Fruit fly (Drosophila melanogaster): ENCODE results near the gene out.
A peak's percentile ranks its signal among the peaks of the same experiment; 100 is the strongest.

out gene

DNA sequence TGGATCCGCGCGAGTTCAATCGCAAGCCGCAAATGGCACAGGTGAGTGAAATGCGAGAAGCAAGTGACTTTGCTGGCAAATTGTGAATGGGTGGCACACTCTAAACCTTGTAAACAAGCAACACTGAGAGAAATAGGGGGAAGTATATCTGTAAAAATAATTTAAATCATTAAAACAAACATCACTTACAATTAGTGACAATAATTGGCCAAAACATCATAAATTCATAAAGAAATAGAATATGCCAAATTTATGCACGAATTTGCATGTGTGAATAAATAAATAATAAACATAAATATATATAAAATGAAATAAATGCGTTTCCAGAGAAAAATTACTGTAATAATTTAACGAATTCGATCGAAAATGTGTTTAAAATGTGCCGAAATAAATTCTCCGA lies 59.4 kb downstream of the out start:
- TF ChIP-seq Eip78C (GFP tag) (peak; percentile 68), CG15336 (GFP tag; IDR thresholded peaks at IDR 0.05) (peak; percentile 57; the same call in 1 of the 2 replicates), CG8632 (GFP tag; optimal IDR thresholded peaks at IDR 0.05) (no peak), achi (GFP tag; optimal IDR thresholded peaks at IDR 0.05) (peak; percentile 11), Ets96B (tag; optimal IDR thresholded peaks at IDR 0.05) (peak; percentile 30), CG3032 (tag; optimal IDR thresholded peaks at IDR 0.05) (peak; percentile 15), CG32006 (GFP tag; optimal IDR thresholded peaks at IDR 0.05) (peak; percentile 48), esn (GFP tag; optimal IDR thresholded peaks at IDR 0.05) (peak; percentile 21), CG8319 (GFP tag; optimal IDR thresholded peaks at IDR 0.05) (no peak), pdm3 (GFP tag; optimal IDR thresholded peaks at IDR 0.05) (no peak), CG8119 (GFP tag; IDR thresholded peaks at IDR 0.05) (peak; percentile 54; the same call in 2 of the 3 replicates), cyc (GFP tag; optimal IDR thresholded peaks at IDR 0.05) (no peak), eg (GFP tag; IDR thresholded peaks at IDR 0.05) (peak; percentile 42; the same call in 2 of the 3 replicates), spab (GFP tag; optimal IDR thresholded peaks at IDR 0.05) (no peak), CG6792 (GFP tag; optimal IDR thresholded peaks at IDR 0.05) (no peak)

DNA sequence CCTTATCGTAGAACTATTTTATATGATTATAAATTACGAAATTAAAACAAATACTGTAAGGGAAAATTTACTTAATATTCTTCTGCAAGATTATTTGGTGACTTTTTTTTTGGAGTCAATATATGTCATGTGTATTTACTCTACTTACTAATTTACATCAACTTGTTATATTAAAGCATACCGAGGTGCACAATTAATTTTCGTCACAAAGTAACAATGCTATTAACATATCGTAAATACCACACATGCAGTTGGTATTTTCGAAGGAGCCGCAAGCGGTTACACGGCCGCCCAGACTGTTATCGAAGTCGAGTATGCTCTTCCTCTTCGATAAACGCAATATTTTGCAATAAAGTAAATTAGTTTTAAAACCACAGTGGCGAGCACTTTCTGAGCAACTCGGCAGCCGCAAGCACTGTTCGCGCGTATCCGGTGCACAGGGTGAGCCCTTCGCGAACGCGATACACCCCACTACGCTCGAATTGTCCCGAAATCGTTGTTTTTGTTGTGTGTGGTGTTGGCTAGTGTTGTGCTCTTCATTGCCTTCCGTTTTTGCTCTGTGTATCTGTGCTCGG lies 60.3 kb downstream of the out start, which contains the start of gene Vav:
Gene Vav (plus strand): TSS at position 293 of the 575 bp plus-strand sequence.
- no peak for TF ChIP-seq CG9139 (GFP tag; optimal IDR thresholded peaks at IDR 0.05)
- TF ChIP-seq CG15336 (GFP tag; IDR thresholded peaks at IDR 0.05), result 0 out of 2 replicates have a peak, but pooled peaks have one; percentile 12
- TF ChIP-seq dsx (GFP tag; optimal IDR thresholded peaks at IDR 0.05; ENCODE audit: poor library complexity, severe bottlenecking), result peak; percentile 52

DNA sequence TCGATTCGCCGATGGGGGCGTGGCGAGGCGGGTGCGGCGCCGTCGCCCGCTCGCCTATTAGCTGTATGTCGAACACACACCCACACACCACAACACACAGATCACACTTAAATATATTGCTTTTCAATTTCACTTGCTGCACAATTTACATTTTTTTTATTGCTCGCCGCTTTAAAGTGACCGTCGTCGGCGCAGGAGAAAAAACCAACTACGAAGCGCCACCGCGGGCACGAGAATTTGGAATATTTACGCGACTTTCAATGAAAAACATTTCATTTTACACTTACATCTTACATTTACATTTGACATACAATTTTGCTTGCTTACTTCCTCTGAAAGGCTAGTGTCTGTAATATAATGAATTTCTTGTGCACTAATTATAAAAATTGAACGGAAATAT lies 60.8 kb downstream of the out start, which contains the start of gene rictor:
Gene rictor (minus strand): TSS at position 170 of the 400 bp plus-strand sequence.
- TF ChIP-seq fd85E (GFP tag; optimal IDR thresholded peaks at IDR 0.05) (no peak), CG15336 (GFP tag; IDR thresholded peaks at IDR 0.05) (peak; percentile 20; the same call in 1 of the 2 replicates), CG32006 (GFP tag; optimal IDR thresholded peaks at IDR 0.05) (no peak), Eip78C (GFP tag) (peak; percentile 32)

DNA sequence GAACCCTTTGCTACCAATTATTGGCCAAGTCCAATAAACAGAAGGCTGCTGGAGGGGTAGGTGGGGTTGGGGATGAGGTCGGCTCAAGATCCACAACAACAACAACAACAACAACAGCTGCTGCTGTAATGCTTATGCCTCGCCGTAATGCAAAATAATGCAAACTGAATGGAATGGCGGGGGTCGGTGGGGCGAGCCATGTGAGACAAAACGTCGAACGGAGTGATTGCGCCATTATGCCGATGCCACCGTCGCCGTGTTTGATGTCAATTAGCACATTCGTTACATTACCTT lies 61.3 kb downstream of the out start:
- TF ChIP-seq CG1621 (tag; optimal IDR thresholded peaks at IDR 0.05), result no peak
- peak; percentile 38 for TF ChIP-seq CG6808 (GFP tag; optimal IDR thresholded peaks at IDR 0.05)
- no peak for TF ChIP-seq net (GFP tag; optimal IDR thresholded peaks at IDR 0.05)
- no peak for TF ChIP-seq CG6792 (GFP tag; optimal IDR thresholded peaks at IDR 0.05)

All from whole organism, prepupa.